Fruit fly (Drosophila melanogaster) whole organism, embryonic: Measurements from ENCODE around the gene Tsp2A.
A peak's percentile ranks its signal among the peaks of the same experiment; 100 is the strongest.

Source experiments
- Adf1 ChIP-seq: fragments of 200-800 bp; sonication (Bioruptor generic); IDR thresholded peaks from 2 replicates; pipeline ENCODE4 v1.3.6; 2022; ENCODE audit warnings: missing biosample characterization, missing genetic modification characterization
- Atf3 ChIP-seq: fragments of 200-800 bp; sonication (Bioruptor generic); optimal IDR thresholded peaks from 3 replicates; lab custom pipeline; 2016; ENCODE audit warnings: missing biosample characterization, missing genetic modification characterization
- B-H1 ChIP-seq: fragments of 200-800 bp; sonication (Bioruptor generic); IDR thresholded peaks from 3 replicates; pipeline ENCODE4 v1.3.6; 2022; ENCODE audit warnings: missing biosample characterization, missing genetic modification characterization
- CG10321 ChIP-seq: fragments of 200-800 bp; sonication (Bioruptor generic); IDR thresholded peaks from 2 replicates; pipeline ENCODE4 v1.3.6; 2022; ENCODE audit warnings: missing biosample characterization, missing genetic modification characterization
- CG10565 ChIP-seq: fragments of 200-800 bp; sonication (Bioruptor generic); optimal IDR thresholded peaks from 3 replicates; lab custom pipeline; 2016; ENCODE audit warnings: missing biosample characterization, mild to moderate bottlenecking, missing genetic modification characterization
- CG11456 ChIP-seq: fragments of 200-800 bp; sonication (Bioruptor generic); IDR thresholded peaks from 3 replicates; pipeline ENCODE4 v1.3.6; 2022; ENCODE audit warnings: missing biosample characterization, missing genetic modification characterization
- CG11696 ChIP-seq: fragments of 200-800 bp; sonication (Bioruptor generic); IDR thresholded peaks from 2 replicates; pipeline ENCODE4 v1.3.6; 2022; ENCODE audit warnings: missing biosample characterization, missing genetic modification characterization
- CG1233 ChIP-seq: fragments of 200-800 bp; sonication (Bioruptor generic); optimal IDR thresholded peaks from 4 replicates; lab custom pipeline; 2018; ENCODE audit warnings: missing biosample characterization, mild to moderate bottlenecking, missing genetic modification characterization
- CG12769 ChIP-seq: fragments of 200-800 bp; sonication (Bioruptor generic); optimal IDR thresholded peaks from 2 replicates; lab custom pipeline; 2019; ENCODE audit warnings: missing biosample characterization, mild to moderate bottlenecking, missing genetic modification characterization, moderate library complexity
- CG13287 ChIP-seq: fragments of 200-800 bp; sonication (Bioruptor generic); IDR thresholded peaks from 2 replicates; pipeline ENCODE4 v1.3.6; 2022; ENCODE audit warnings: missing biosample characterization, missing genetic modification characterization; ENCODE audit not compliant: partially characterized antibody
- CG14014 ChIP-seq: fragments of 200-800 bp; sonication (Bioruptor generic); IDR thresholded peaks from 2 replicates; pipeline ENCODE4 v1.3.6; 2022; ENCODE audit warnings: missing biosample characterization, missing genetic modification characterization
- CG1529 ChIP-seq: fragments of 200-800 bp; sonication (Bioruptor generic); optimal IDR thresholded peaks from 3 replicates; lab custom pipeline; 2018; ENCODE audit warnings: missing biosample characterization, missing genetic modification characterization
- CG16779 ChIP-seq: fragments of 200-800 bp; sonication (Bioruptor generic); IDR thresholded peaks from 2 replicates; pipeline ENCODE4 v1.3.6; 2022; ENCODE audit warnings: missing biosample characterization, missing genetic modification characterization
- CG16815 ChIP-seq: fragments of 200-800 bp; sonication (Bioruptor generic); optimal IDR thresholded peaks from 3 replicates; lab custom pipeline; 2017; ENCODE audit warnings: missing biosample characterization, mild to moderate bottlenecking, missing genetic modification characterization
- CG17186 ChIP-seq: fragments of 200-800 bp; sonication (Bioruptor generic); optimal IDR thresholded peaks from 3 replicates; lab custom pipeline; 2017; ENCODE audit warnings: missing biosample characterization, missing genetic modification reagents, missing genetic modification characterization
- CG31388 ChIP-seq: fragments of 200-800 bp; sonication (Bioruptor generic); optimal IDR thresholded peaks from 2 replicates; lab custom pipeline; 2016; ENCODE audit warnings: missing biosample characterization, missing genetic modification characterization
- CG34422 ChIP-seq: fragments of 200-800 bp; sonication (Bioruptor generic); IDR thresholded peaks from 3 replicates; pipeline ENCODE4 v1.3.6; 2022; ENCODE audit warnings: missing biosample characterization, missing genetic modification characterization
- CG6175 ChIP-seq: fragments of 200-800 bp; sonication (Bioruptor generic); IDR thresholded peaks from 3 replicates; pipeline ENCODE4 v1.3.6; 2022; ENCODE audit warnings: missing biosample characterization, missing genetic modification characterization
- CG6854 ChIP-seq: fragments of 200-800 bp; sonication (Bioruptor generic); optimal IDR thresholded peaks from 3 replicates; lab custom pipeline; 2017; ENCODE audit warnings: missing biosample characterization, mild to moderate bottlenecking, missing genetic modification characterization
- CG7745 ChIP-seq: fragments of 200-800 bp; sonication (Bioruptor generic); optimal IDR thresholded peaks from 2 replicates; lab custom pipeline; 2018; ENCODE audit warnings: missing biosample characterization, mild to moderate bottlenecking, missing genetic modification characterization, moderate library complexity
- CG8765 ChIP-seq: fragments of 200-800 bp; sonication (Bioruptor generic); IDR thresholded peaks from 2 replicates; pipeline ENCODE4 v1.3.6; 2022; ENCODE audit warnings: missing biosample characterization, missing genetic modification characterization
- Deaf1 ChIP-seq: fragments of 200-800 bp; optimal IDR thresholded peaks from 3 replicates; lab custom pipeline; 2019; ENCODE audit warnings: missing biosample characterization, mild to moderate bottlenecking, missing genetic modification characterization, moderate library complexity
- HmgZ ChIP-seq: fragments of 200-800 bp; sonication (Bioruptor generic); optimal IDR thresholded peaks from 2 replicates; lab custom pipeline; 2018; ENCODE audit warnings: missing biosample characterization, mild to moderate bottlenecking, missing genetic modification characterization
- Jarid2 ChIP-seq: fragments of 200-800 bp; sonication (Bioruptor generic); optimal IDR thresholded peaks from 3 replicates; lab custom pipeline; 2017; ENCODE audit warnings: mild to moderate bottlenecking, missing biosample characterization, missing genetic modification reagents, missing genetic modification characterization
- MTF-1 ChIP-seq: fragments of 200-800 bp; sonication (Bioruptor generic); optimal IDR thresholded peaks from 2 replicates; lab custom pipeline; 2018; ENCODE audit warnings: missing biosample characterization, mild to moderate bottlenecking, missing genetic modification characterization, borderline replicate concordance
- Med ChIP-seq: fragments of 200-800 bp; sonication (Bioruptor generic); peaks from one replicate; lab custom pipeline; 2016; ENCODE audit warnings: missing biosample characterization, missing genetic modification characterization, mild to moderate bottlenecking, inconsistent platforms, moderate library complexity
- Mes4 ChIP-seq: fragments of 200-800 bp; sonication (Bioruptor generic); optimal IDR thresholded peaks from 2 replicates; lab custom pipeline; 2016; ENCODE audit warnings: missing biosample characterization, missing genetic modification characterization
- Oaz ChIP-seq: fragments of 200-800 bp; sonication (Bioruptor generic); IDR thresholded peaks from 2 replicates; pipeline ENCODE4 v1.3.6; 2022; ENCODE audit warnings: missing biosample characterization, missing genetic modification characterization
- Sox100B ChIP-seq: fragments of 200-800 bp; sonication (Bioruptor generic); optimal IDR thresholded peaks from 3 replicates; lab custom pipeline; 2018; ENCODE audit warnings: missing biosample characterization, mild to moderate bottlenecking, missing genetic modification characterization
- Vsx1 ChIP-seq: fragments of 200-800 bp; sonication (Bioruptor generic); optimal IDR thresholded peaks from 2 replicates; lab custom pipeline; 2017; ENCODE audit warnings: missing biosample characterization, mild to moderate bottlenecking, missing genetic modification characterization, missing genetic modification reagents
- ara ChIP-seq: fragments of 200-800 bp; sonication (Bioruptor generic); IDR thresholded peaks from 2 replicates; pipeline ENCODE4 v1.3.6; 2022; ENCODE audit warnings: missing biosample characterization, missing genetic modification characterization
- br ChIP-seq: fragments of >200 bp; optimal IDR thresholded peaks from 2 replicates; lab custom pipeline; 2017
- btn ChIP-seq: fragments of 200-800 bp; sonication (Bioruptor generic); optimal IDR thresholded peaks from 2 replicates; lab custom pipeline; 2016; ENCODE audit warnings: missing biosample characterization, missing genetic modification characterization
- chinmo ChIP-seq: fragments of 200-800 bp; sonication (Bioruptor generic); IDR thresholded peaks from 4 replicates; pipeline ENCODE4 v1.3.6; 2022; ENCODE audit warnings: missing biosample characterization, missing genetic modification characterization; ENCODE audit not compliant: partially characterized antibody
- ci ChIP-seq: fragments of 200-800 bp; sonication (Bioruptor generic); IDR thresholded peaks from 3 replicates; pipeline ENCODE4 v1.3.6; 2022; ENCODE audit warnings: missing biosample characterization, missing genetic modification characterization
- crp ChIP-seq, 2 experiments: fragments of 200-800 bp; sonication (Bioruptor generic); optimal IDR thresholded peaks; 2 replicates in 1 of 2; 3 replicates in 1 of 2; lab custom pipeline; 2017; ENCODE audit warnings: missing biosample characterization in 2 of 2, missing genetic modification characterization in 2 of 2, mild to moderate bottlenecking in 1 of 2, moderate library complexity in 1 of 2
- dm ChIP-seq: fragments of 200-800 bp; sonication (Bioruptor generic); optimal IDR thresholded peaks from 3 replicates; lab custom pipeline; 2016; ENCODE audit warnings: missing biosample characterization, missing genetic modification characterization
- ind ChIP-seq: fragments of 200-800 bp; sonication (Bioruptor generic); optimal IDR thresholded peaks from 3 replicates; lab custom pipeline; 2016; ENCODE audit warnings: missing biosample characterization, missing genetic modification characterization
- jigr1 ChIP-seq: fragments of 200-800 bp; sonication (Bioruptor generic); IDR thresholded peaks from 3 replicates; pipeline ENCODE4 v1.3.6; 2022; ENCODE audit warnings: missing biosample characterization, missing genetic modification characterization
- kay ChIP-seq: fragments of 200-800 bp; sonication (Bioruptor generic); optimal IDR thresholded peaks from 2 replicates; lab custom pipeline; 2016; ENCODE audit warnings: missing biosample characterization, missing genetic modification characterization
- mld ChIP-seq: fragments of 200-800 bp; sonication (Bioruptor generic); IDR thresholded peaks from 3 replicates; pipeline ENCODE4 v1.3.6; 2022; ENCODE audit warnings: missing biosample characterization, missing genetic modification characterization; ENCODE audit not compliant: partially characterized antibody
- oc ChIP-seq: fragments of 200-800 bp; sonication (Bioruptor generic); optimal IDR thresholded peaks from 2 replicates; lab custom pipeline; 2018; ENCODE audit warnings: missing biosample characterization, mild to moderate bottlenecking, missing genetic modification characterization, moderate library complexity
- pan ChIP-seq, 4 experiments: fragments of >200 bp in 3 of 4; fragments of 200-800 bp in 1 of 4; sonication (Bioruptor generic) in 1 of 4; optimal IDR thresholded peaks in 3 of 4; IDR thresholded peaks in 1 of 4; 2 replicates each; pipeline versions ENCODE4 v1.3.6 to Lab custom; 2017 to 2022; ENCODE audit warnings: missing biosample characterization in 2 of 4, missing genetic modification characterization in 2 of 4, mixed read lengths in 1 of 4
- pb ChIP-seq: fragments of 200-800 bp; sonication (Bioruptor generic); optimal IDR thresholded peaks from 3 replicates; lab custom pipeline; 2016; ENCODE audit warnings: missing biosample characterization, missing genetic modification characterization
- ro ChIP-seq: fragments of 200-800 bp; sonication (Bioruptor generic); IDR thresholded peaks from 2 replicates; pipeline ENCODE4 v1.3.6; 2022; ENCODE audit warnings: missing biosample characterization, missing genetic modification characterization
- row ChIP-seq: fragments of 200-800 bp; sonication (Bioruptor generic); IDR thresholded peaks from 3 replicates; pipeline ENCODE4 v1.3.6; 2022; ENCODE audit warnings: missing biosample characterization, missing genetic modification characterization
- trem ChIP-seq: fragments of 200-800 bp; optimal IDR thresholded peaks from 3 replicates; lab custom pipeline; 2019; ENCODE audit warnings: missing biosample characterization, mild to moderate bottlenecking, missing genetic modification characterization, moderate library complexity
- ttk ChIP-seq: fragments of 200-800 bp; sonication (Bioruptor generic); IDR thresholded peaks from 2 replicates; pipeline ENCODE4 v2.1.2; 2022; ENCODE audit warnings: missing biosample characterization, missing genetic modification characterization
- tup ChIP-seq: fragments of 200-800 bp; sonication (Bioruptor generic); optimal IDR thresholded peaks from 2 replicates; lab custom pipeline; 2016; ENCODE audit warnings: missing biosample characterization, mild to moderate bottlenecking, missing genetic modification characterization, moderate library complexity
- vvl ChIP-seq: fragments of 200-800 bp; sonication (Bioruptor generic); IDR thresholded peaks from 2 replicates; pipeline ENCODE4 v1.3.6; 2022; ENCODE audit warnings: missing biosample characterization, missing genetic modification characterization
- wek ChIP-seq: fragments of 200-800 bp; sonication (Bioruptor generic); optimal IDR thresholded peaks from 3 replicates; lab custom pipeline; 2018; ENCODE audit warnings: missing biosample characterization, mild to moderate bottlenecking, missing genetic modification characterization, moderate library complexity

Gene Tsp2A

dm6 chrX:1322214-1322613 lies 24.1 kb upstream of the Tsp2A start, which contains the start of gene DAAM (continued):
- TF ChIP-seq CG11696 (GFP tag; lab: Robert Waterston, UW), result no peak
- no peak for TF ChIP-seq ro (GFP tag; lab: Robert Waterston, UW)
- TF ChIP-seq tup (GFP tag; lab: Kevin White, UChicago), result no peak
- TF ChIP-seq pb (GFP tag; lab: Kevin White, UChicago), result no peak
- no peak for TF ChIP-seq btn
- peak; percentile 8 for TF ChIP-seq wek (GFP tag; lab: Kevin White, UChicago)
- TF ChIP-seq ci (GFP tag; lab: Robert Waterston, UW), result peak; percentile 75
- TF ChIP-seq trem (tag; lab: Kevin White, UChicago), result peak; percentile 62
- peak; percentile 65 for TF ChIP-seq CG17186 (GFP tag; lab: Kevin White, UChicago)
- no peak for TF ChIP-seq Oaz (GFP tag; lab: Robert Waterston, UW)
- TF ChIP-seq CG8765, result no peak
- no peak for TF ChIP-seq CG10321
- no peak for TF ChIP-seq br (lab: Kevin White, UChicago)
- TF ChIP-seq B-H1 (GFP tag; lab: Robert Waterston, UW), result no peak
- TF ChIP-seq CG11456, result peak; percentile 71; the same call in 1 of the 3 replicates
- no peak for TF ChIP-seq jigr1 (GFP tag; lab: Robert Waterston, UW)
- TF ChIP-seq Atf3 (GFP tag; lab: Kevin White, UChicago), result no peak
- no peak for TF ChIP-seq CG7745 (tag; lab: Kevin White, UChicago)
- no peak for TF ChIP-seq CG31388 (GFP tag; lab: Kevin White, UChicago)
- TF ChIP-seq CG6854, result peak; percentile 28
- TF ChIP-seq CG1529 (GFP tag; lab: Kevin White, UChicago), result no peak
- no peak for TF ChIP-seq CG14014
- TF ChIP-seq ind (GFP tag; lab: Kevin White, UChicago), result peak; percentile 7
- TF ChIP-seq MTF-1 (GFP tag; lab: Kevin White, UChicago), result peak; percentile 26

- no peak for TF ChIP-seq ttk
- TF ChIP-seq CG12769 (tag; lab: Kevin White, UChicago), result peak; percentile 21
- 0 out of 4 replicates have a peak, but pooled peaks have one; percentile 53 for TF ChIP-seq chinmo
- 0 out of 3 replicates have a peak, but pooled peaks have one; percentile 39 for TF ChIP-seq ci (GFP tag; lab: Robert Waterston, UW)
- TF ChIP-seq Vsx1 (GFP tag; lab: Kevin White, UChicago), result no peak
- no peak for TF ChIP-seq pan (optimal IDR thresholded peaks at IDR 0.05; lab: Kevin White, UChicago)
- TF ChIP-seq pan (GFP tag; optimal IDR thresholded peaks at IDR 0.05 in 1 of 2, IDR thresholded peaks at IDR 0.05 in 1 of 2), result peak in 1 of 2 experiments; percentile 15
- no peak for TF ChIP-seq kay (GFP tag; lab: Kevin White, UChicago)
- TF ChIP-seq CG16779, result no peak
- peak; percentile 15 for TF ChIP-seq oc
- no peak for TF ChIP-seq CG16815 (GFP tag; lab: Kevin White, UChicago)
- TF ChIP-seq CG1233 (GFP tag; lab: Kevin White, UChicago), result no peak
- no peak for TF ChIP-seq dm (GFP tag; lab: Kevin White, UChicago)
- TF ChIP-seq HmgZ (tag; lab: Kevin White, UChicago), result no peak
- TF ChIP-seq CG10565 (GFP tag; lab: Kevin White, UChicago), result no peak
- peak; percentile 57 for TF ChIP-seq Jarid2
- no peak for TF ChIP-seq Mes4 (GFP tag; lab: Kevin White, UChicago)
- peak; percentile 43; the same call in 1 of the 3 replicates for TF ChIP-seq CG34422
- TF ChIP-seq crp (GFP tag; optimal IDR thresholded peaks at IDR 0.05; lab: Kevin White, UChicago), result no peak
- 0 out of 3 replicates have a peak, but pooled peaks have one; percentile 13 for TF ChIP-seq CG6175 (GFP tag; lab: Robert Waterston, UW)
- TF ChIP-seq mld, result no peak
- TF ChIP-seq Sox100B (GFP tag; lab: Kevin White, UChicago), result no peak
- peak; percentile 12; the same call in 1 of the 3 replicates for TF ChIP-seq row (GFP tag; lab: Robert Waterston, UW)
- TF ChIP-seq Deaf1, result peak; percentile 63
- peak; percentile 43 for TF ChIP-seq Med (GFP tag; lab: Kevin White, UChicago)
- peak; percentile 6; the same call in 1 of the 2 replicates for TF ChIP-seq vvl (GFP tag; lab: Robert Waterston, UW)
- TF ChIP-seq ara (GFP tag; lab: Robert Waterston, UW), result no peak
- TF ChIP-seq CG13287 (GFP tag; lab: Robert Waterston, UW), result 0 out of 2 replicates have a peak, but pooled peaks have one; percentile 17
- TF ChIP-seq Adf1 (GFP tag; lab: Robert Waterston, UW), result peak; percentile 58
Measured at dm6 chrX:1337998-1338397, 8.4 kb upstream of the Tsp2A start.
